Worm (Caenorhabditis elegans) whole organism, L4/young adult: Measurements from ENCODE around the gene srsx-8.

Experiments
- W03F9.2 ChIP-seq: fragments of 150-350 bp; optimal IDR thresholded peaks from 2 replicates; lab custom pipeline; 2014; ENCODE audit warnings: missing biosample characterization, missing genetic modification characterization
- dao-5 ChIP-seq: sonication (generic microtip); optimal IDR thresholded peaks from 2 replicates; lab custom pipeline; 2016; ENCODE audit warnings: missing genotype, missing genetic modification characterization, moderate library complexity, missing compliant biosample characterization
- him-1 ChIP-seq: sonication (generic microtip); optimal IDR thresholded peaks from 2 replicates; lab custom pipeline; 2016; ENCODE audit warnings: missing genotype, missing genetic modification reagents, missing genetic modification characterization, missing compliant biosample characterization

DNA sequence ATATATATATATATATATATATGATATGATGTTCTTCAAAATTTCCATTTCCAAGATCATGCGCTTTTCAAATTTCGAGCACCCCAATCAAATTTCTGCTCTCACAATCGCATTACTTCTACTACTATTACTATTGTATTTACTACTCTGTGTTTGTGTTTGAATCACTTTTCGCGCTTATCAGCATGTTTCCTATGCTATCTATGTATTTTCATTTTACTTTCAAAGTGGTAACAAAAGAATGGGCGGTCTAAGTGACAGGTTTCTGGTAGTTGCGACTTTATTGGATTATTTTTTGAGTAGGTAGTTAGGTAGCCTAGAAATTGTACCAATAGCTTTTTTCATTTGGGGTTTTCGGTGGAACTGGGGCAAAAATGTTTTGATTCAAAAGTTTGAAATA lies 5.2 kb upstream of the srsx-8 start:
- no peak for TF ChIP-seq dao-5
- no peak for TF ChIP-seq him-1
- no peak for TF ChIP-seq W03F9.2 (tag; lab: Kevin White, UChicago)
